Fruit fly (Drosophila melanogaster): ENCODE results near the gene CG14073.

- TF ChIP-seq CG8478 (optimal IDR thresholded peaks at IDR 0.05) (no peak), CTCF (optimal IDR thresholded peaks at IDR 0.05) (no peak)
Observed at dm6 chr3L:18789203-18790018, 31.1 kb downstream of the CG14073 start.
